Fruit fly (Drosophila melanogaster): Measurements from ENCODE around the gene CG11436.
A peak's percentile ranks its signal among the peaks of the same experiment; 100 is the strongest.

CG11436 gene

dm6 chrX:4507121-4507520, 44.6 kb downstream of the CG11436 start (continued):
- peak; percentile 39 for TF ChIP-seq CG1621 (tag; optimal IDR thresholded peaks at IDR 0.05)
- TF ChIP-seq cyc (GFP tag; optimal IDR thresholded peaks at IDR 0.05), result peak; percentile 33
- TF ChIP-seq fd59A (GFP tag; optimal IDR thresholded peaks at IDR 0.05), result peak; percentile 38
- peak; percentile 19 for TF ChIP-seq topi (GFP tag; optimal IDR thresholded peaks at IDR 0.05)
- TF ChIP-seq Met (GFP tag; optimal IDR thresholded peaks at IDR 0.05), result peak; percentile 46
- no peak for TF ChIP-seq CG11294 (GFP tag; IDR thresholded peaks at IDR 0.05)
- TF ChIP-seq Eip75B (GFP tag; optimal IDR thresholded peaks at IDR 0.05), result peak; percentile 55
- TF ChIP-seq Sox14 (GFP tag; optimal IDR thresholded peaks at IDR 0.05), result peak; percentile 44

- TF ChIP-seq Ets21C (GFP tag; optimal IDR thresholded peaks at IDR 0.05) (no peak), CG6163 (GFP tag; IDR thresholded peaks at IDR 0.05) (0 out of 3 replicates have a peak, but pooled peaks have one; percentile 28), Eip78C (GFP tag) (peak; percentile 61), fkh (GFP tag; optimal IDR thresholded peaks at IDR 0.05) (no peak), dsx (GFP tag; optimal IDR thresholded peaks at IDR 0.05; ENCODE audit: poor library complexity, severe bottlenecking) (no peak), Hr38 (GFP tag; optimal IDR thresholded peaks at IDR 0.05) (no peak), svp (GFP tag) (peak; percentile 57), CG1621 (tag; optimal IDR thresholded peaks at IDR 0.05) (no peak), CG6808 (GFP tag; optimal IDR thresholded peaks at IDR 0.05) (no peak)
Measured at dm6 chrX:4505318-4505717, 46.4 kb downstream of the CG11436 start.

dm6 chrX:4503542-4503941, 48.1 kb downstream of the CG11436 start:
- TF ChIP-seq CG1621 (tag; optimal IDR thresholded peaks at IDR 0.05), result peak; percentile 20
- peak; percentile 34 for TF ChIP-seq Sox14 (GFP tag; optimal IDR thresholded peaks at IDR 0.05)
- no peak for TF ChIP-seq Eip93F (GFP tag; optimal IDR thresholded peaks at IDR 0.05)
- no peak for TF ChIP-seq CG11294 (GFP tag; IDR thresholded peaks at IDR 0.05)
- TF ChIP-seq CG16779 (tag; optimal IDR thresholded peaks at IDR 0.05), result no peak
- no peak for TF ChIP-seq salr (GFP tag; optimal IDR thresholded peaks at IDR 0.05)
- TF ChIP-seq Sox102F (GFP tag; optimal IDR thresholded peaks at IDR 0.05), result peak; percentile 19
- peak; percentile 25 for TF ChIP-seq acj6 (GFP tag; optimal IDR thresholded peaks at IDR 0.05)
- TF ChIP-seq lz (GFP tag; optimal IDR thresholded peaks at IDR 0.05), result peak; percentile 41
- peak; percentile 31 for TF ChIP-seq CG6808 (GFP tag; optimal IDR thresholded peaks at IDR 0.05)
- no peak for TF ChIP-seq CG9139 (GFP tag; optimal IDR thresholded peaks at IDR 0.05)
- TF ChIP-seq Ets96B (tag; optimal IDR thresholded peaks at IDR 0.05), result peak; percentile 37
- TF ChIP-seq Hr38 (GFP tag; optimal IDR thresholded peaks at IDR 0.05), result no peak
- peak; percentile 29 for TF ChIP-seq CG3032 (tag; optimal IDR thresholded peaks at IDR 0.05)
- peak; percentile 34 for TF ChIP-seq Smox (GFP tag; optimal IDR thresholded peaks at IDR 0.05)
- TF ChIP-seq Blimp-1 (GFP tag; optimal IDR thresholded peaks at IDR 0.05), result no peak
- TF ChIP-seq Eip78C (GFP tag), result peak; percentile 35
- TF ChIP-seq fkh (GFP tag; optimal IDR thresholded peaks at IDR 0.05), result no peak
- TF ChIP-seq cyc (GFP tag; optimal IDR thresholded peaks at IDR 0.05), result peak; percentile 35
- no peak for TF ChIP-seq CG8319 (GFP tag; optimal IDR thresholded peaks at IDR 0.05)
- TF ChIP-seq CG10669 (GFP tag; optimal IDR thresholded peaks at IDR 0.05), result peak; percentile 19
- TF ChIP-seq CG15336 (GFP tag; IDR thresholded peaks at IDR 0.05), result no peak
- TF ChIP-seq fd85E (GFP tag; optimal IDR thresholded peaks at IDR 0.05), result no peak
- TF ChIP-seq Gug (GFP tag; IDR thresholded peaks at IDR 0.05), result no peak
- TF ChIP-seq Eip75B (GFP tag; optimal IDR thresholded peaks at IDR 0.05), result peak; percentile 11
- TF ChIP-seq CG10631 (GFP tag; optimal IDR thresholded peaks at IDR 0.05), result peak; percentile 18
- TF ChIP-seq fd59A (GFP tag; optimal IDR thresholded peaks at IDR 0.05), result peak; percentile 36
- TF ChIP-seq CG6792 (GFP tag; optimal IDR thresholded peaks at IDR 0.05), result peak; percentile 29
- peak; percentile 30 for TF ChIP-seq CG34406 (GFP tag; optimal IDR thresholded peaks at IDR 0.05)
- peak; percentile 13 for TF ChIP-seq dsx (GFP tag; optimal IDR thresholded peaks at IDR 0.05; ENCODE audit: poor library complexity, severe bottlenecking)
- peak in 1 of 2 experiments; percentile 32 for TF ChIP-seq ss (GFP tag; optimal IDR thresholded peaks at IDR 0.05)
- TF ChIP-seq CG6276 (GFP tag; optimal IDR thresholded peaks at IDR 0.05), result no peak
- no peak for TF ChIP-seq Ets21C (GFP tag; optimal IDR thresholded peaks at IDR 0.05)
- no peak for TF ChIP-seq CG4318 (GFP tag; optimal IDR thresholded peaks at IDR 0.05)
- no peak for TF ChIP-seq eg (GFP tag; IDR thresholded peaks at IDR 0.05)
- TF ChIP-seq CG31627 (GFP tag; optimal IDR thresholded peaks at IDR 0.05), result peak; percentile 41
- TF ChIP-seq svp (GFP tag), result peak; percentile 77
- no peak for TF ChIP-seq net (GFP tag; optimal IDR thresholded peaks at IDR 0.05)
- TF ChIP-seq CG11762 (GFP tag; optimal IDR thresholded peaks at IDR 0.05; ENCODE audit: insufficient read depth), result no peak
- peak; percentile 1 for TF ChIP-seq CG7368 (GFP tag; optimal IDR thresholded peaks at IDR 0.05)
- peak; percentile 44 for TF ChIP-seq Met (GFP tag; optimal IDR thresholded peaks at IDR 0.05)
- TF ChIP-seq pdm3 (GFP tag; optimal IDR thresholded peaks at IDR 0.05), result peak; percentile 30
- peak; percentile 34 for TF ChIP-seq achi (GFP tag; optimal IDR thresholded peaks at IDR 0.05)
- peak; percentile 44 for TF ChIP-seq topi (GFP tag; optimal IDR thresholded peaks at IDR 0.05)

Measured in whole organism, prepupa.